Worm (Caenorhabditis elegans) whole organism, L2 larva: ENCODE data around the gene sym-1.
A peak's percentile ranks its signal among the peaks of the same experiment; 100 is the strongest.

ENCODE experiments used
- C34F6.9 ChIP-seq: fragments of 150-350 bp; optimal IDR thresholded peaks from 2 replicates; lab custom pipeline; 2014; ENCODE audit warnings: missing biosample characterization, missing genetic modification characterization
- F13H6.1 ChIP-seq: sonication (generic microtip); optimal IDR thresholded peaks from 2 replicates; lab custom pipeline; 2016; ENCODE audit warnings: missing genetic modification characterization, missing compliant biosample characterization
- Y55F3AM.14 ChIP-seq: fragments of 200-800 bp; sonication (Bioruptor generic); optimal IDR thresholded peaks from 2 replicates; lab custom pipeline; 2018; ENCODE audit warnings: mild to moderate bottlenecking, missing genetic modification characterization, missing compliant biosample characterization
- aly-2 ChIP-seq: fragments of 150-350 bp; optimal IDR thresholded peaks from 2 replicates; lab custom pipeline; 2014; ENCODE audit warnings: missing biosample characterization, missing genetic modification characterization
- ama-1 ChIP-seq: fragments of 150-350 bp; optimal IDR thresholded peaks from 2 replicates; lab custom pipeline; 2018; ENCODE audit warnings: inconsistent platforms
- crh-2 ChIP-seq: sonication (generic microtip); optimal IDR thresholded peaks from 2 replicates; lab custom pipeline; 2017; ENCODE audit warnings: missing biosample characterization, missing genetic modification characterization
- dmd-4 ChIP-seq: sonication (generic microtip); optimal IDR thresholded peaks from 2 replicates; lab custom pipeline; 2017; ENCODE audit warnings: missing biosample characterization, missing genetic modification characterization
- egl-27 ChIP-seq: sonication (generic microtip); optimal IDR thresholded peaks from 3 replicates; lab custom pipeline; 2017; ENCODE audit warnings: missing biosample characterization, missing genetic modification reagents, missing genetic modification characterization
- elt-1 ChIP-seq: fragments of 150-350 bp; optimal IDR thresholded peaks from 2 replicates; lab custom pipeline; 2014; ENCODE audit warnings: missing biosample characterization, missing genetic modification characterization
- elt-3 ChIP-seq: sonication (generic microtip); optimal IDR thresholded peaks from 2 replicates; lab custom pipeline; 2017; ENCODE audit warnings: missing biosample characterization, missing genetic modification characterization
- gmeb-1 ChIP-seq: fragments of 150-350 bp; optimal IDR thresholded peaks from 2 replicates; lab custom pipeline; 2014; ENCODE audit warnings: missing biosample characterization, missing genetic modification characterization
- lin-13 ChIP-seq: fragments of 150-350 bp; optimal IDR thresholded peaks from 2 replicates; lab custom pipeline; 2014; ENCODE audit warnings: missing biosample characterization, missing genetic modification reagents, missing genetic modification characterization
- lin-39 ChIP-seq: fragments of 150-350 bp; optimal IDR thresholded peaks from 2 replicates; lab custom pipeline; 2014; ENCODE audit warnings: missing biosample characterization, missing genetic modification reagents, missing genetic modification characterization
- lsy-2 ChIP-seq, 2 experiments: fragments of 150-350 bp in 1 of 2; sonication (generic microtip) in 1 of 2; optimal IDR thresholded peaks; 2 replicates each; lab custom pipeline; 2014 to 2017; ENCODE audit warnings: missing biosample characterization in 2 of 2, missing genetic modification characterization in 2 of 2
- mab-5 ChIP-seq: fragments of 150-350 bp; optimal IDR thresholded peaks from 2 replicates; lab custom pipeline; 2014; ENCODE audit warnings: missing biosample characterization, missing genetic modification characterization
- mbf-1 ChIP-seq: sonication (generic microtip); optimal IDR thresholded peaks from 2 replicates; lab custom pipeline; 2017; ENCODE audit warnings: missing biosample characterization, missing genetic modification characterization
- mdl-1 ChIP-seq, 2 experiments: fragments of 150-350 bp in 1 of 2; sonication (generic microtip) in 1 of 2; optimal IDR thresholded peaks; 2 replicates each; lab custom pipeline; 2017; ENCODE audit warnings: missing biosample characterization in 2 of 2, missing genetic modification characterization in 2 of 2
- nhr-12 ChIP-seq: fragments of 150-350 bp; optimal IDR thresholded peaks from 2 replicates; lab custom pipeline; 2014; ENCODE audit warnings: missing biosample characterization, missing genetic modification characterization
- nhr-129 ChIP-seq: fragments of 150-350 bp; optimal IDR thresholded peaks from 2 replicates; lab custom pipeline; 2014; ENCODE audit warnings: missing biosample characterization, missing genetic modification characterization
- nhr-21 ChIP-seq: fragments of 150-350 bp; optimal IDR thresholded peaks from 2 replicates; lab custom pipeline; 2014; ENCODE audit warnings: missing biosample characterization, missing genetic modification characterization
- nhr-237 ChIP-seq: fragments of 150-350 bp; optimal IDR thresholded peaks from 2 replicates; lab custom pipeline; 2014; ENCODE audit warnings: missing biosample characterization, missing genetic modification characterization
- nhr-6 ChIP-seq: fragments of 150-350 bp; optimal IDR thresholded peaks from 2 replicates; lab custom pipeline; 2014; ENCODE audit warnings: missing biosample characterization, missing genetic modification characterization
- nhr-77 ChIP-seq: fragments of 150-350 bp; optimal IDR thresholded peaks from 2 replicates; lab custom pipeline; 2014; ENCODE audit warnings: missing biosample characterization, missing genetic modification characterization
- sem-4 ChIP-seq: fragments of 150-350 bp; optimal IDR thresholded peaks from 2 replicates; lab custom pipeline; 2014; ENCODE audit warnings: missing biosample characterization, missing genetic modification reagents, missing genetic modification characterization
- sma-9 ChIP-seq, 2 experiments: fragments of 150-350 bp in 1 of 2; sonication (generic microtip) in 1 of 2; optimal IDR thresholded peaks; 2 replicates each; lab custom pipeline; 2014 to 2016; ENCODE audit warnings: missing genetic modification characterization in 2 of 2, mild to moderate bottlenecking in 1 of 2, missing biosample characterization in 1 of 2, missing compliant biosample characterization in 1 of 2, missing genetic modification reagents in 1 of 2, moderate library complexity in 1 of 2
- snpc-4 ChIP-seq: fragments of 150-350 bp; optimal IDR thresholded peaks from 2 replicates; lab custom pipeline; 2014; ENCODE audit warnings: missing biosample characterization, missing genetic modification characterization
- unc-55 ChIP-seq: fragments of 150-350 bp; sonication (generic microtip); optimal IDR thresholded peaks from 3 replicates; lab custom pipeline; 2014; ENCODE audit warnings: missing biosample characterization, missing genetic modification reagents, missing genetic modification characterization
- zag-1 ChIP-seq: fragments of 150-350 bp; optimal IDR thresholded peaks from 2 replicates; lab custom pipeline; 2014; ENCODE audit warnings: missing biosample characterization, missing genetic modification characterization
- ztf-1 ChIP-seq: fragments of 200-800 bp; sonication (Bioruptor generic); conservative IDR thresholded peaks from 2 replicates; pipeline ENCODE4 v1.3.6; 2022; ENCODE audit warnings: missing genetic modification characterization, missing compliant biosample characterization
- ztf-11 ChIP-seq: sonication (generic microtip); optimal IDR thresholded peaks from 2 replicates; lab custom pipeline; 2017; ENCODE audit warnings: missing biosample characterization, missing genetic modification characterization
- ztf-4 ChIP-seq: fragments of 150-350 bp; optimal IDR thresholded peaks from 2 replicates; lab custom pipeline; 2014; ENCODE audit warnings: missing biosample characterization, missing genetic modification characterization

Gene sym-1

ce11 chrX:14562286-14563086 lies 18.9 kb upstream of the sym-1 start (continued):
- no peak for TF ChIP-seq aly-2
- TF ChIP-seq, all 48 proteins: peak for 19

ce11 chrX:14563818-14564217 lies 17.6 kb upstream of the sym-1 start:
- TF ChIP-seq ztf-11 (no peak), C34F6.9 (tag; lab: Kevin White, UChicago) (no peak), dmd-4 (tag; lab: Kevin White, UChicago) (no peak), egl-27 (tag; lab: Kevin White, UChicago) (no peak), sma-9 (GFP tag; optimal IDR thresholded peaks at IDR 0.05; lab: Kevin White, UChicago) (peak; percentile 54), sma-9 (tag; optimal IDR thresholded peaks at IDR 0.05; lab: Kevin White, UChicago) (no peak)
- TF ChIP-seq, all 48 proteins: peak for 1

- TF ChIP-seq sma-9 (GFP tag; optimal IDR thresholded peaks at IDR 0.05; lab: Kevin White, UChicago) (peak; percentile 32), sma-9 (tag; optimal IDR thresholded peaks at IDR 0.05; lab: Kevin White, UChicago) (no peak), nhr-237 (tag; lab: Kevin White, UChicago) (no peak), lin-13 (GFP tag; lab: Kevin White, UChicago) (no peak)
Observed at ce11 chrX:14565245-14565644, 16.2 kb upstream of the sym-1 start.

ce11 chrX:14566047-14566446 lies 15.4 kb upstream of the sym-1 start:
- no peak for TF ChIP-seq nhr-12 (tag; lab: Kevin White, UChicago)
- peak; percentile 5 for TF ChIP-seq nhr-129 (tag; lab: Kevin White, UChicago)
- TF ChIP-seq sem-4: peak; percentile 35
- TF ChIP-seq nhr-6 (tag; lab: Kevin White, UChicago): peak; percentile 8
- peak; percentile 71 for TF ChIP-seq sma-9 (GFP tag; optimal IDR thresholded peaks at IDR 0.05; lab: Kevin White, UChicago)
- no peak for TF ChIP-seq sma-9 (tag; optimal IDR thresholded peaks at IDR 0.05; lab: Kevin White, UChicago)
- TF ChIP-seq lin-13 (GFP tag; lab: Kevin White, UChicago): no peak
- TF ChIP-seq F13H6.1 (tag; lab: Kevin White, UChicago): peak; percentile 24
- TF ChIP-seq ama-1 (lab: Kevin White, UChicago): no peak

- TF ChIP-seq mbf-1 (no peak), crh-2 (tag; lab: Kevin White, UChicago) (no peak), mab-5 (tag; lab: Kevin White, UChicago) (no peak), lin-39 (no peak), elt-3 (tag; lab: Kevin White, UChicago) (no peak)
Observed at ce11 chrX:14568258-14568763, 13.1 kb upstream of the sym-1 start.

ce11 chrX:14571277-14571676 lies 10.1 kb upstream of the sym-1 start:
- TF ChIP-seq C34F6.9 (tag; lab: Kevin White, UChicago): no peak
- TF ChIP-seq ztf-1: no peak
- no peak for TF ChIP-seq mdl-1 (tag; optimal IDR thresholded peaks at IDR 0.05; lab: Kevin White, UChicago)
- no peak for TF ChIP-seq nhr-77 (tag; lab: Kevin White, UChicago)
- TF ChIP-seq nhr-21 (tag; lab: Kevin White, UChicago): no peak
- no peak for TF ChIP-seq unc-55 (GFP tag; lab: Kevin White, UChicago)
- no peak for TF ChIP-seq gmeb-1 (tag; lab: Kevin White, UChicago)
- TF ChIP-seq lsy-2 (tag; optimal IDR thresholded peaks at IDR 0.05; lab: Kevin White, UChicago): no peak
- no peak for TF ChIP-seq elt-3 (tag; lab: Kevin White, UChicago)
- TF ChIP-seq nhr-12 (tag; lab: Kevin White, UChicago): no peak
- no peak for TF ChIP-seq elt-1
- no peak for TF ChIP-seq snpc-4 (tag; lab: Kevin White, UChicago)
- TF ChIP-seq aly-2: no peak
- no peak for TF ChIP-seq nhr-6 (tag; lab: Kevin White, UChicago)
- TF ChIP-seq ztf-4 (tag; lab: Kevin White, UChicago): no peak
- TF ChIP-seq Y55F3AM.14 (GFP tag; lab: Kevin White, UChicago): no peak
- no peak for TF ChIP-seq lin-13 (GFP tag; lab: Kevin White, UChicago)
- TF ChIP-seq crh-2 (tag; lab: Kevin White, UChicago): no peak
- TF ChIP-seq zag-1: no peak
